Fruit fly (Drosophila melanogaster) whole organism, embryonic: ENCODE measurements around the gene CG12659.

Experiments used
- Bgb ChIP-seq: fragments of 200-800 bp; sonication (Bioruptor generic); IDR thresholded peaks from 2 replicates; pipeline ENCODE4 v1.3.6; 2022; ENCODE audit warnings: missing biosample characterization, missing genetic modification characterization; ENCODE audit not compliant: partially characterized antibody
- CG10147 ChIP-seq: fragments of 200-800 bp; sonication (Bioruptor generic); optimal IDR thresholded peaks from 2 replicates; lab custom pipeline; 2019; ENCODE audit warnings: missing biosample characterization, mild to moderate bottlenecking, missing genetic modification characterization, moderate library complexity
- CG10209 ChIP-seq: fragments of 200-800 bp; sonication (Bioruptor generic); optimal IDR thresholded peaks from 3 replicates; lab custom pipeline; 2017; ENCODE audit warnings: missing biosample characterization, mild to moderate bottlenecking, missing genetic modification characterization, missing genetic modification reagents
- CG11398 ChIP-seq: fragments of 200-800 bp; sonication (Bioruptor generic); optimal IDR thresholded peaks from 2 replicates; lab custom pipeline; 2016; ENCODE audit warnings: missing biosample characterization, missing genetic modification characterization
- CG17829 ChIP-seq: fragments of 200-800 bp; optimal IDR thresholded peaks from 2 replicates; lab custom pipeline; 2019; ENCODE audit warnings: missing biosample characterization, mild to moderate bottlenecking, missing genetic modification characterization, moderate library complexity
- CG2129 ChIP-seq: fragments of 200-800 bp; sonication (Bioruptor generic); IDR thresholded peaks from 2 replicates; pipeline ENCODE4 v1.3.6; 2022; ENCODE audit warnings: missing biosample characterization, missing genetic modification characterization; ENCODE audit not compliant: partially characterized antibody
- CG31388 ChIP-seq: fragments of 200-800 bp; sonication (Bioruptor generic); optimal IDR thresholded peaks from 2 replicates; lab custom pipeline; 2016; ENCODE audit warnings: missing biosample characterization, missing genetic modification characterization
- CG4820 ChIP-seq: fragments of 200-800 bp; sonication (Bioruptor generic); optimal IDR thresholded peaks from 3 replicates; lab custom pipeline; 2016; ENCODE audit warnings: missing biosample characterization, missing genetic modification characterization
- CG6791 ChIP-seq: fragments of 200-800 bp; sonication (Bioruptor generic); IDR thresholded peaks from 3 replicates; pipeline ENCODE4 v1.3.6; 2022; ENCODE audit warnings: missing biosample characterization, missing genetic modification characterization; ENCODE audit not compliant: partially characterized antibody
- CG7786 ChIP-seq: fragments of 200-800 bp; sonication (Bioruptor generic); optimal IDR thresholded peaks from 2 replicates; lab custom pipeline; 2016; ENCODE audit warnings: missing biosample characterization, missing genetic modification characterization
- CG8944 ChIP-seq: fragments of 200-800 bp; sonication (Bioruptor generic); optimal IDR thresholded peaks from 3 replicates; lab custom pipeline; 2016; ENCODE audit warnings: missing biosample characterization, missing genetic modification characterization
- CG9797 ChIP-seq: fragments of 200-800 bp; sonication (Bioruptor generic); optimal IDR thresholded peaks from 3 replicates; lab custom pipeline; 2018; ENCODE audit warnings: missing biosample characterization, mild to moderate bottlenecking, missing genetic modification characterization
- CTCF ChIP-seq: fragments of 200-800 bp; sonication (Bioruptor generic); optimal IDR thresholded peaks from 2 replicates; lab custom pipeline; 2017; ENCODE audit warnings: missing biosample characterization, mild to moderate bottlenecking, missing genetic modification characterization, moderate library complexity
- Dbx ChIP-seq: fragments of 200-800 bp; sonication (Bioruptor generic); IDR thresholded peaks from 3 replicates; pipeline ENCODE4 v1.3.6; 2022; ENCODE audit warnings: missing biosample characterization, missing genetic modification characterization
- Dek ChIP-seq: fragments of 200-800 bp; sonication (Bioruptor generic); optimal IDR thresholded peaks from 3 replicates; lab custom pipeline; 2019; ENCODE audit warnings: missing biosample characterization, mild to moderate bottlenecking, missing genetic modification characterization, moderate library complexity
- Hmr ChIP-seq: fragments of 200-800 bp; sonication (Bioruptor generic); optimal IDR thresholded peaks from 3 replicates; lab custom pipeline; 2017; ENCODE audit warnings: mild to moderate bottlenecking, missing biosample characterization, missing genetic modification reagents, missing genetic modification characterization
- Nf-YA ChIP-seq: fragments of 200-800 bp; sonication (Bioruptor generic); IDR thresholded peaks from 2 replicates; pipeline ENCODE4 v1.3.6; 2022; ENCODE audit warnings: missing biosample characterization, missing genetic modification characterization
- Nf-YC ChIP-seq: fragments of 200-800 bp; optimal IDR thresholded peaks from 3 replicates; lab custom pipeline; 2019; ENCODE audit warnings: missing biosample characterization, mild to moderate bottlenecking, missing genetic modification characterization, moderate library complexity
- Oaz ChIP-seq: fragments of 200-800 bp; sonication (Bioruptor generic); IDR thresholded peaks from 2 replicates; pipeline ENCODE4 v1.3.6; 2022; ENCODE audit warnings: missing biosample characterization, missing genetic modification characterization
- PHDP ChIP-seq: fragments of 200-800 bp; sonication (Bioruptor generic); optimal IDR thresholded peaks from 3 replicates; lab custom pipeline; 2018; ENCODE audit warnings: missing biosample characterization, mild to moderate bottlenecking, missing genetic modification characterization, moderate library complexity
- Pdp1 ChIP-seq, 2 experiments: fragments of 200-800 bp; sonication (Bioruptor generic); optimal IDR thresholded peaks; 3 replicates each; lab custom pipeline; 2016; ENCODE audit warnings: missing biosample characterization in 2 of 2, missing genetic modification characterization in 2 of 2, mild to moderate bottlenecking in 1 of 2, moderate library complexity in 1 of 2
- Rx ChIP-seq: fragments of 200-800 bp; sonication (Bioruptor generic); IDR thresholded peaks from 2 replicates; pipeline ENCODE4 v1.3.6; 2022; ENCODE audit warnings: missing biosample characterization, missing genetic modification characterization
- Sin3A ChIP-seq: fragments of >200 bp; optimal IDR thresholded peaks from 2 replicates; lab custom pipeline; 2018
- Sry-β ChIP-seq: fragments of 200-800 bp; sonication (Bioruptor generic); optimal IDR thresholded peaks from 2 replicates; lab custom pipeline; 2018; ENCODE audit warnings: missing biosample characterization, mild to moderate bottlenecking, missing genetic modification characterization, moderate library complexity
- Ssrp ChIP-seq: fragments of 200-800 bp; sonication (Bioruptor generic); optimal IDR thresholded peaks from 2 replicates; lab custom pipeline; 2018; ENCODE audit warnings: missing biosample characterization, mild to moderate bottlenecking, missing genetic modification characterization, moderate library complexity
- Trl ChIP-seq, 3 experiments: fragments of >200 bp in 2 of 3; fragments of 200-800 bp in 1 of 3; sonication (Bioruptor generic) in 1 of 3; optimal IDR thresholded peaks; 2 replicates in 1 of 3; 3 replicates in 2 of 3; lab custom pipeline; 2016 to 2017; ENCODE audit warnings: missing biosample characterization in 1 of 3, missing genetic modification characterization in 1 of 3
- ab ChIP-seq: fragments of 200-800 bp; sonication (Bioruptor generic); optimal IDR thresholded peaks from 2 replicates; lab custom pipeline; 2016; ENCODE audit warnings: missing biosample characterization, missing genetic modification characterization
- cas ChIP-seq: fragments of 200-800 bp; sonication (Bioruptor generic); IDR thresholded peaks from 2 replicates; pipeline ENCODE4 v1.3.6; 2022; ENCODE audit warnings: missing biosample characterization, missing genetic modification characterization
- crp ChIP-seq, 2 experiments: fragments of 200-800 bp; sonication (Bioruptor generic); optimal IDR thresholded peaks; 2 replicates in 1 of 2; 3 replicates in 1 of 2; lab custom pipeline; 2017; ENCODE audit warnings: missing biosample characterization in 2 of 2, missing genetic modification characterization in 2 of 2, mild to moderate bottlenecking in 1 of 2, moderate library complexity in 1 of 2
- da ChIP-seq: fragments of 200-800 bp; sonication (Bioruptor generic); optimal IDR thresholded peaks from 2 replicates; lab custom pipeline; 2016; ENCODE audit warnings: missing biosample characterization, missing genetic modification characterization
- dm ChIP-seq: fragments of 200-800 bp; sonication (Bioruptor generic); optimal IDR thresholded peaks from 3 replicates; lab custom pipeline; 2016; ENCODE audit warnings: missing biosample characterization, missing genetic modification characterization
- fd3F ChIP-seq: fragments of 200-800 bp; sonication (Bioruptor generic); optimal IDR thresholded peaks from 2 replicates; lab custom pipeline; 2018; ENCODE audit warnings: missing biosample characterization, mild to moderate bottlenecking, missing genetic modification characterization, moderate library complexity
- ham ChIP-seq: fragments of 200-800 bp; sonication (Bioruptor generic); IDR thresholded peaks from 2 replicates; pipeline ENCODE4 v1.3.6; 2022; ENCODE audit warnings: missing biosample characterization, missing genetic modification characterization
- hbn ChIP-seq: fragments of 200-800 bp; sonication (Bioruptor generic); IDR thresholded peaks from 2 replicates; pipeline ENCODE4 v1.3.6; 2022; ENCODE audit warnings: missing biosample characterization, missing genetic modification characterization; ENCODE audit not compliant: partially characterized antibody
- hth ChIP-seq: fragments of >200 bp; optimal IDR thresholded peaks from 2 replicates; lab custom pipeline; 2017; ENCODE audit warnings: inconsistent platforms
- inv ChIP-seq: fragments of 200-800 bp; sonication (Bioruptor generic); IDR thresholded peaks from 2 replicates; pipeline ENCODE4 v1.3.6; 2022; ENCODE audit warnings: missing biosample characterization, missing genetic modification characterization; ENCODE audit not compliant: partially characterized antibody
- klu ChIP-seq: fragments of 200-800 bp; sonication (Bioruptor generic); IDR thresholded peaks from 2 replicates; pipeline ENCODE4 v1.3.6; 2022; ENCODE audit warnings: missing biosample characterization, missing genetic modification characterization
- knrl ChIP-seq: fragments of 200-800 bp; sonication (Bioruptor generic); IDR thresholded peaks from 3 replicates; pipeline ENCODE4 v1.3.6; 2022; ENCODE audit warnings: missing biosample characterization, missing genetic modification characterization; ENCODE audit not compliant: partially characterized antibody
- mam ChIP-seq: fragments of 200-800 bp; sonication (Bioruptor generic); optimal IDR thresholded peaks from 3 replicates; lab custom pipeline; 2016; ENCODE audit warnings: missing biosample characterization, missing genetic modification characterization
- nmo ChIP-seq: fragments of 200-800 bp; sonication (Bioruptor generic); optimal IDR thresholded peaks from 2 replicates; lab custom pipeline; 2018; ENCODE audit warnings: missing biosample characterization, mild to moderate bottlenecking, missing genetic modification characterization, moderate library complexity
- org-1 ChIP-seq: fragments of 200-800 bp; sonication (Bioruptor generic); optimal IDR thresholded peaks from 2 replicates; lab custom pipeline; 2017; ENCODE audit warnings: missing biosample characterization, missing genetic modification characterization
- pan ChIP-seq, 4 experiments: fragments of >200 bp in 3 of 4; fragments of 200-800 bp in 1 of 4; sonication (Bioruptor generic) in 1 of 4; optimal IDR thresholded peaks in 3 of 4; IDR thresholded peaks in 1 of 4; 2 replicates each; pipeline versions ENCODE4 v1.3.6 to Lab custom; 2017 to 2022; ENCODE audit warnings: missing biosample characterization in 2 of 4, missing genetic modification characterization in 2 of 4, mixed read lengths in 1 of 4
- pfk ChIP-seq: fragments of 200-800 bp; sonication (Bioruptor generic); optimal IDR thresholded peaks from 2 replicates; lab custom pipeline; 2018; ENCODE audit warnings: missing biosample characterization, mild to moderate bottlenecking, missing genetic modification characterization, moderate library complexity
- ranshi ChIP-seq: fragments of 200-800 bp; sonication (Bioruptor generic); IDR thresholded peaks from 2 replicates; pipeline ENCODE4 v1.3.6; 2022; ENCODE audit warnings: missing biosample characterization, missing genetic modification characterization
- run ChIP-seq: fragments of 200-800 bp; sonication (Bioruptor generic); optimal IDR thresholded peaks from 3 replicates; lab custom pipeline; 2018; ENCODE audit warnings: missing biosample characterization, mild to moderate bottlenecking, missing genetic modification characterization
- sisA ChIP-seq: fragments of 200-800 bp; sonication (Bioruptor generic); IDR thresholded peaks from 2 replicates; pipeline ENCODE4 v1.3.6; 2022; ENCODE audit warnings: missing biosample characterization, missing genetic modification characterization
- stc ChIP-seq: fragments of 200-800 bp; sonication (Bioruptor generic); IDR thresholded peaks from 2 replicates; pipeline ENCODE4 v1.3.6; 2022; ENCODE audit warnings: missing biosample characterization, missing genetic modification characterization
- unc-4 ChIP-seq: fragments of 200-800 bp; sonication (Bioruptor generic); IDR thresholded peaks from 2 replicates; pipeline ENCODE4 v1.3.6; 2022; ENCODE audit warnings: missing biosample characterization, missing genetic modification characterization; ENCODE audit not compliant: partially characterized antibody

The CG12659 gene

dm6 chrX:8560087-8560999 lies 31.2 kb downstream of the CG12659 start, which contains the start of the genes CG12112 and Trf4-1 (continued):
- TF ChIP-seq Dek (tag; lab: Kevin White, UChicago) (peak; percentile 3), CG6791 (GFP tag; lab: Robert Waterston, UW) (peak; percentile 80), PHDP (tag; lab: Kevin White, UChicago) (no peak), CG31388 (GFP tag; lab: Kevin White, UChicago) (no peak), fd3F (no peak), Rx (no peak), ranshi (no peak), pfk (no peak), Nf-YA (GFP tag; lab: Robert Waterston, UW) (no peak), Sin3A (lab: Kevin White, UChicago) (peak; percentile 86), klu (GFP tag; lab: Robert Waterston, UW) (no peak), CG17829 (tag; lab: Kevin White, UChicago) (no peak), dm (GFP tag; lab: Kevin White, UChicago) (peak; percentile 81), Sry-β (GFP tag; lab: Kevin White, UChicago) (peak; percentile 89), CG10209 (no peak), CG7786 (GFP tag; lab: Kevin White, UChicago) (no peak), Bgb (GFP tag; lab: Robert Waterston, UW) (peak; percentile 83), da (no peak), inv (GFP tag; lab: Robert Waterston, UW) (peak; percentile 76), CTCF (peak; percentile 46), ab (GFP tag; lab: Kevin White, UChicago) (no peak), nmo (GFP tag; lab: Kevin White, UChicago) (peak; percentile 44), crp (GFP tag; optimal IDR thresholded peaks at IDR 0.05; lab: Kevin White, UChicago) (peak in 1 of 2 experiments; percentile 21), CG10147 (GFP tag; lab: Kevin White, UChicago) (no peak), Hmr (GFP tag; lab: Kevin White, UChicago) (peak; percentile 49), Ssrp (no peak), CG11398 (GFP tag; lab: Kevin White, UChicago) (no peak), sisA (GFP tag; lab: Robert Waterston, UW) (no peak), Oaz (no peak), hbn (GFP tag; lab: Robert Waterston, UW) (no peak; the same call in 1 of the 2 replicates), mam (GFP tag; lab: Kevin White, UChicago) (peak; percentile 11), run (tag; lab: Kevin White, UChicago) (no peak), stc (no peak), org-1 (GFP tag; lab: Kevin White, UChicago) (no peak), knrl (peak; percentile 79), unc-4 (GFP tag; lab: Robert Waterston, UW) (peak; percentile 77), CG4820 (GFP tag; lab: Kevin White, UChicago) (no peak), CG2129 (GFP tag; lab: Robert Waterston, UW) (peak; percentile 37; the same call in 1 of the 2 replicates), ham (GFP tag; lab: Robert Waterston, UW) (no peak), CG8944 (GFP tag; lab: Kevin White, UChicago) (no peak), CG9797 (GFP tag; lab: Kevin White, UChicago) (peak; percentile 76), pan (optimal IDR thresholded peaks at IDR 0.05; lab: Kevin White, UChicago) (no peak), pan (GFP tag; optimal IDR thresholded peaks at IDR 0.05 in 1 of 2, IDR thresholded peaks at IDR 0.05 in 1 of 2) (no peak), Trl (optimal IDR thresholded peaks at IDR 0.05; lab: Kevin White, UChicago) (no peak), Trl (GFP tag; optimal IDR thresholded peaks at IDR 0.05; lab: Kevin White, UChicago) (peak; percentile 12), Dbx (GFP tag; lab: Robert Waterston, UW) (no peak), Nf-YC (tag; lab: Kevin White, UChicago) (peak; percentile 31), Pdp1 (GFP tag; optimal IDR thresholded peaks at IDR 0.05; lab: Kevin White, UChicago) (no peak), cas (GFP tag; lab: Robert Waterston, UW) (no peak), hth (lab: Kevin White, UChicago) (no peak)
